ENCODE assay signal across 4 worm cellular contexts in genomic region chrIV:6653663-6654201, ce11.
TF ChIP-seq lines count a peak whose summit lies in the region.

No protein-coding gene starts in this region.

TF ChIP-seq in whole organism, L1 larva, 84 proteins besides CTCF, POLR2A, EP300 and RAD21:
- TF ChIP-seq C34B4.2 (tag; optimal IDR thresholded peaks at IDR 0.05; lab: Kevin White, UChicago) (no peak), pax-3 (tag; optimal IDR thresholded peaks at IDR 0.05; lab: Kevin White, UChicago) (no peak), blmp-1 (tag; optimal IDR thresholded peaks at IDR 0.05; lab: Kevin White, UChicago) (peak; percentile 81), alr-1 (tag; optimal IDR thresholded peaks at IDR 0.05; lab: Kevin White, UChicago; ENCODE audit: borderline replicate concordance) (no peak), ztf-4 (tag; optimal IDR thresholded peaks at IDR 0.05; lab: Kevin White, UChicago) (peak; percentile 15), lin-14 (GFP tag; optimal IDR thresholded peaks at IDR 0.05; lab: Kevin White, UChicago) (peak; percentile 64), grh-1 (GFP tag; IDR thresholded peaks at IDR 0.05; lab: Robert Waterston, UW) (0 out of 2 replicates have a peak, but pooled peaks have one; percentile 23), nhr-28 (tag; optimal IDR thresholded peaks at IDR 0.05; lab: Kevin White, UChicago) (no peak), nhr-90 (tag; optimal IDR thresholded peaks at IDR 0.05; lab: Kevin White, UChicago; ENCODE audit: poor library complexity) (no peak), elt-3 (tag; optimal IDR thresholded peaks at IDR 0.05; lab: Kevin White, UChicago) (peak in 1 of 6 experiments; percentile 42), elt-2 (tag; optimal IDR thresholded peaks at IDR 0.05; lab: Kevin White, UChicago) (no peak), efl-3 (GFP tag; optimal IDR thresholded peaks at IDR 0.05; lab: Kevin White, UChicago) (no peak), lin-35 (GFP tag; optimal IDR thresholded peaks at IDR 0.05; lab: Kevin White, UChicago) (peak in 1 of 2 experiments; percentile 35), mep-1 (tag; optimal IDR thresholded peaks at IDR 0.05; lab: Kevin White, UChicago) (peak; percentile 28), lin-39 (tag; optimal IDR thresholded peaks at IDR 0.05; lab: Kevin White, UChicago) (no peak), nhr-85 (tag; lab: Kevin White, UChicago) (peak; percentile 84), ets-5 (GFP tag; IDR thresholded peaks at IDR 0.05; lab: Robert Waterston, UW) (no peak), vab-15 (tag; optimal IDR thresholded peaks at IDR 0.05; lab: Kevin White, UChicago) (no peak), ces-1 (GFP tag; optimal IDR thresholded peaks at IDR 0.05; lab: Kevin White, UChicago) (no peak), pag-3 (tag; optimal IDR thresholded peaks at IDR 0.05; lab: Kevin White, UChicago; ENCODE audit: borderline replicate concordance, insufficient read depth) (peak; percentile 3), unc-62 (GFP tag; optimal IDR thresholded peaks at IDR 0.05; lab: Kevin White, UChicago) (no peak), nhr-237 (tag; optimal IDR thresholded peaks at IDR 0.05; lab: Kevin White, UChicago) (no peak)

TF ChIP-seq in whole organism, L2 larva, 48 proteins besides CTCF, POLR2A, EP300 and RAD21:
- TF ChIP-seq Y55F3AM.14 (GFP tag; optimal IDR thresholded peaks at IDR 0.05; lab: Kevin White, UChicago) (peak; percentile 1), ztf-4 (tag; optimal IDR thresholded peaks at IDR 0.05; lab: Kevin White, UChicago) (no peak), nhr-21 (tag; optimal IDR thresholded peaks at IDR 0.05; lab: Kevin White, UChicago) (peak; percentile 48), sem-4 (tag; optimal IDR thresholded peaks at IDR 0.05; lab: Kevin White, UChicago) (peak; percentile 43), R02D3.7 (tag; optimal IDR thresholded peaks at IDR 0.05; lab: Kevin White, UChicago) (no peak), nhr-25 (tag; optimal IDR thresholded peaks at IDR 0.05; lab: Kevin White, UChicago) (peak; percentile 15), ama-1 (optimal IDR thresholded peaks at IDR 0.05; lab: Kevin White, UChicago) (no peak), nhr-77 (tag; optimal IDR thresholded peaks at IDR 0.05; lab: Kevin White, UChicago) (no peak)

TF ChIP-seq in whole organism, L3 larva, 47 proteins besides CTCF, POLR2A, EP300 and RAD21:
- TF ChIP-seq skn-1 (tag; optimal IDR thresholded peaks at IDR 0.05; lab: Kevin White, UChicago) (no peak), nhr-23 (tag; optimal IDR thresholded peaks at IDR 0.05; lab: Kevin White, UChicago) (peak; percentile 4), pqm-1 (tag; optimal IDR thresholded peaks at IDR 0.05; lab: Kevin White, UChicago) (no peak), elt-1 (tag; optimal IDR thresholded peaks at IDR 0.05; lab: Kevin White, UChicago) (no peak), nhr-43 (tag; optimal IDR thresholded peaks at IDR 0.05; lab: Kevin White, UChicago; ENCODE audit: poor library complexity, severe bottlenecking) (peak; percentile 62), nhr-11 (tag; optimal IDR thresholded peaks at IDR 0.05; lab: Kevin White, UChicago) (no peak), egl-27 (tag; optimal IDR thresholded peaks at IDR 0.05; lab: Kevin White, UChicago) (no peak), snpc-4 (tag; optimal IDR thresholded peaks at IDR 0.05; lab: Kevin White, UChicago) (no peak), nhr-25 (tag; optimal IDR thresholded peaks at IDR 0.05; lab: Kevin White, UChicago) (peak; percentile 70)

TF ChIP-seq in whole organism, L4 larva, 104 proteins besides CTCF, POLR2A, EP300 and RAD21:
- TF ChIP-seq cey-2 (tag; optimal IDR thresholded peaks at IDR 0.05; lab: Kevin White, UChicago; ENCODE audit: borderline replicate concordance, insufficient read depth) (peak; percentile 31), snpc-1.2 (GFP tag; IDR thresholded peaks at IDR 0.05; lab: Robert Waterston, UW) (no peak), aha-1 (tag; lab: Kevin White, UChicago) (no peak), lin-38 (GFP tag; IDR thresholded peaks at IDR 0.05; lab: Robert Waterston, UW) (no peak), nhr-10 (tag; optimal IDR thresholded peaks at IDR 0.05; lab: Kevin White, UChicago) (no peak), madf-5 (GFP tag; IDR thresholded peaks at IDR 0.05; lab: Robert Waterston, UW) (no peak), spr-1 (tag; optimal IDR thresholded peaks at IDR 0.05; lab: Kevin White, UChicago) (peak; percentile 11), pqm-1 (tag; optimal IDR thresholded peaks at IDR 0.05; lab: Kevin White, UChicago) (no peak), R02D3.7 (tag; optimal IDR thresholded peaks at IDR 0.05; lab: Kevin White, UChicago) (no peak), hlh-11 (tag; optimal IDR thresholded peaks at IDR 0.05; lab: Kevin White, UChicago) (peak; percentile 61), mxl-3 (GFP tag; optimal IDR thresholded peaks at IDR 0.05; lab: Kevin White, UChicago) (peak; percentile 21), nhr-28 (tag; optimal IDR thresholded peaks at IDR 0.05; lab: Kevin White, UChicago) (peak; percentile 50), nhr-48 (tag; optimal IDR thresholded peaks at IDR 0.05; lab: Kevin White, UChicago) (peak; percentile 39)
TF ChIP-seq in whole organism, L4 larva: peak in this region for 6.

Comparison
In these comparisons a context has a peak if more than half of its experiments do, and no peak if none do; other contexts are left out.
1. Of the 29 proteins assayed by ChIP-seq in both whole organism, L4 larva and whole organism, L1 larva: peak only in whole organism, L4 larva: nhr-28; only in whole organism, L1 larva: mep-1; in both: none; in neither: 27.